Fruit fly (Drosophila melanogaster): Measurements from ENCODE around the gene CG4259.
A peak's percentile ranks its signal among the peaks of the same experiment; 100 is the strongest.

The CG4259 gene

DNA sequence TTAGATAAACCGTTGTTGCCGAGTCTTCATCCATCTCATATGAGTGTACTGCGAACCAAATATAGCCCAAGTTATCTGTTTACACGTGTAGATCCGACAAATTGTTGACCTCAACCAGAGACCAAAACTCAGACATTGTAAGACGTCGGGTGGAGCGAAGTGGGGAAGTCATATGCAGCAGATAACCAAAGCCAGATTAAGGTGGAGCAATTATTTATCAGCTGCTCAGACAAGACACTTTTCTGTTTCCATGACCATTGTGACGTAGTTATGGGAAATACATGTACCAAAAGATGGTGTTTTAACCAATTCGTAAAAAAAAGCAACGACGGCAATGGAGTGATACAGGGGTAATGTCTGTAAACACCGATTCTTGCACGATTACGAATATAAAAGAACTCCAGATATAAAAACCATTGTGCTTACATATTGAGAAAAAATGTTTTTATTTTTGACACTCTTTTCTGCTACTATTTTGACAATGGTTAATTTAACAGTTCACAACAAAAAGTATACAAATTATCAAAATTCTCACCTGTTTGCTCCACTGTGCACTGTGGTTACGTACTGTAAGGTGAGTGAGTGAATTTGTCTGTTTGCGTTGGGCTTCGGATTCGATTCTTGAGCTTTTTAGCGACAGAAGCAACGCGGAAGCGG lies 48.4 kb upstream of the CG4259 start (continued):
- TF ChIP-seq NK7.1 (GFP tag; optimal IDR thresholded peaks at IDR 0.05): no peak
- peak; percentile 56 for TF ChIP-seq CG30403 (GFP tag; optimal IDR thresholded peaks at IDR 0.05)
- TF ChIP-seq CG15514 (GFP tag; optimal IDR thresholded peaks at IDR 0.05): peak; percentile 30
- TF ChIP-seq CG30020 (tag; optimal IDR thresholded peaks at IDR 0.05): no peak
- TF ChIP-seq Dek (tag; optimal IDR thresholded peaks at IDR 0.05): peak; percentile 35
- no peak for TF ChIP-seq CG4360 (GFP tag; IDR thresholded peaks at IDR 0.05)
- TF ChIP-seq Bdp1 (GFP tag; optimal IDR thresholded peaks at IDR 0.05): no peak
- TF ChIP-seq stwl (tag; optimal IDR thresholded peaks at IDR 0.05): no peak
- no peak for TF ChIP-seq sqz (GFP tag; optimal IDR thresholded peaks at IDR 0.05)
- no peak for TF ChIP-seq sr (GFP tag; IDR thresholded peaks at IDR 0.05)
- TF ChIP-seq wor (GFP tag; IDR thresholded peaks at IDR 0.05): no peak
- no peak for TF ChIP-seq btn (GFP tag; optimal IDR thresholded peaks at IDR 0.05)
- peak; percentile 68 for TF ChIP-seq row (GFP tag; IDR thresholded peaks at IDR 0.05)
- no peak for TF ChIP-seq CG2875 (GFP tag; optimal IDR thresholded peaks at IDR 0.05)
- no peak for TF ChIP-seq crc (GFP tag; optimal IDR thresholded peaks at IDR 0.05)
- TF ChIP-seq ssp (GFP tag; IDR thresholded peaks at IDR 0.05): peak; percentile 35; the same call in 1 of the 2 replicates
- TF ChIP-seq Ptx1 (GFP tag; IDR thresholded peaks at IDR 0.05): peak; percentile 32; the same call in 1 of the 2 replicates
- TF ChIP-seq jumu (GFP tag; optimal IDR thresholded peaks at IDR 0.05): peak; percentile 27
- TF ChIP-seq en (GFP tag; optimal IDR thresholded peaks at IDR 0.05): peak; percentile 31
- TF ChIP-seq fd96Cb (tag; optimal IDR thresholded peaks at IDR 0.05): peak; percentile 49
- no peak for TF ChIP-seq hkb (optimal IDR thresholded peaks at IDR 0.05)
- peak; percentile 36; the same call in 1 of the 2 replicates for TF ChIP-seq hkb (GFP tag; IDR thresholded peaks at IDR 0.05)
- no peak for TF ChIP-seq zen (tag; optimal IDR thresholded peaks at IDR 0.05)
- no peak for TF ChIP-seq CG34376 (GFP tag; optimal IDR thresholded peaks at IDR 0.05)
- TF ChIP-seq p53 (GFP tag; optimal IDR thresholded peaks at IDR 0.05): peak; percentile 21
- TF ChIP-seq CG31388 (GFP tag; optimal IDR thresholded peaks at IDR 0.05): no peak
- no peak for TF ChIP-seq CG14667 (GFP tag; IDR thresholded peaks at IDR 0.05)
- TF ChIP-seq Spps (tag; optimal IDR thresholded peaks at IDR 0.05): no peak
- TF ChIP-seq Taf1 (GFP tag; IDR thresholded peaks at IDR 0.05): peak; percentile 45; the same call in 1 of the 2 replicates
- no peak for TF ChIP-seq Awh (GFP tag; IDR thresholded peaks at IDR 0.05)
- TF ChIP-seq emc (GFP tag; optimal IDR thresholded peaks at IDR 0.05): no peak
- no peak for TF ChIP-seq amos (GFP tag; IDR thresholded peaks at IDR 0.05; ENCODE audit: partially characterized antibody)
- TF ChIP-seq CG9797 (GFP tag; optimal IDR thresholded peaks at IDR 0.05): no peak
- no peak for TF ChIP-seq Doc2 (GFP tag; IDR thresholded peaks at IDR 0.05)
- TF ChIP-seq Hr78 (GFP tag; optimal IDR thresholded peaks at IDR 0.05): no peak
- TF ChIP-seq CG5953 (GFP tag; IDR thresholded peaks at IDR 0.05): no peak
- TF ChIP-seq CG4404 (GFP tag; IDR thresholded peaks at IDR 0.05): no peak
- TF ChIP-seq D19A (tag; optimal IDR thresholded peaks at IDR 0.05): peak; percentile 39
- TF ChIP-seq bigmax (GFP tag; optimal IDR thresholded peaks at IDR 0.05): no peak
- no peak for TF ChIP-seq rib (GFP tag; IDR thresholded peaks at IDR 0.05)
- peak in 1 of 2 experiments; percentile 84 for TF ChIP-seq eve (GFP tag; optimal IDR thresholded peaks at IDR 0.05)
- TF ChIP-seq C15 (GFP tag; IDR thresholded peaks at IDR 0.05): no peak
- TF ChIP-seq cg (GFP tag; optimal IDR thresholded peaks at IDR 0.05): no peak
- no peak for TF ChIP-seq CG8359 (GFP tag; optimal IDR thresholded peaks at IDR 0.05; ENCODE audit: borderline replicate concordance)
- TF ChIP-seq CG7786 (GFP tag; optimal IDR thresholded peaks at IDR 0.05): peak; percentile 54
- TF ChIP-seq HLH54F (GFP tag; optimal IDR thresholded peaks at IDR 0.05): peak; percentile 56
- no peak for TF ChIP-seq sd (tag; optimal IDR thresholded peaks at IDR 0.05)
- no peak for TF ChIP-seq CG7357 (GFP tag; IDR thresholded peaks at IDR 0.05)
- peak; percentile 22 for TF ChIP-seq CG17359 (tag; optimal IDR thresholded peaks at IDR 0.05)
- 0 out of 2 replicates have a peak, but pooled peaks have one; percentile 27 for TF ChIP-seq peb (GFP tag; IDR thresholded peaks at IDR 0.05)
- TF ChIP-seq Rfx (GFP tag; IDR thresholded peaks at IDR 0.05): peak; percentile 62; the same call in 1 of the 2 replicates
